Fruit fly (Drosophila melanogaster) whole organism, adult: ENCODE data around the gene tomboy20.
A peak's percentile ranks its signal among the peaks of the same experiment; 100 is the strongest.

ENCODE experiments used
- CG11617 ChIP-seq: fragments of 200-800 bp; sonication (Bioruptor generic); optimal IDR thresholded peaks from 2 replicates; lab custom pipeline; 2017; ENCODE audit warnings: mild to moderate bottlenecking, missing biosample characterization, missing genetic modification reagents, missing genetic modification characterization
- CG12768 ChIP-seq: fragments of 200-800 bp; sonication (Bioruptor generic); optimal IDR thresholded peaks from 2 replicates; lab custom pipeline; 2017; ENCODE audit warnings: missing biosample characterization, missing genetic modification characterization, mild to moderate bottlenecking, moderate library complexity, missing genetic modification reagents
- CG14711 ChIP-seq: fragments of 200-800 bp; sonication (Bioruptor generic); optimal IDR thresholded peaks from 2 replicates; lab custom pipeline; 2018; ENCODE audit warnings: missing biosample characterization, mild to moderate bottlenecking, missing genetic modification characterization, moderate library complexity
- CG1620 ChIP-seq: fragments of 200-800 bp; sonication (Bioruptor generic); optimal IDR thresholded peaks from 2 replicates; lab custom pipeline; 2016; ENCODE audit warnings: missing biosample characterization, missing genetic modification characterization
- CG33017 ChIP-seq: fragments of 200-800 bp; sonication (Bioruptor generic); optimal IDR thresholded peaks from 2 replicates; lab custom pipeline; 2018; ENCODE audit warnings: missing biosample characterization, mild to moderate bottlenecking, missing genetic modification characterization, moderate library complexity
- CG5204 ChIP-seq: fragments of 200-800 bp; sonication (Bioruptor generic); optimal IDR thresholded peaks from 2 replicates; lab custom pipeline; 2016; ENCODE audit warnings: missing biosample characterization, missing genetic modification characterization
- CG7045 ChIP-seq: fragments of 200-800 bp; sonication (Bioruptor generic); optimal IDR thresholded peaks from 2 replicates; lab custom pipeline; 2017; ENCODE audit warnings: missing biosample characterization, mild to moderate bottlenecking, missing genetic modification characterization
- CG7101 ChIP-seq: fragments of 200-800 bp; sonication (Bioruptor generic); optimal IDR thresholded peaks from 2 replicates; lab custom pipeline; 2018; ENCODE audit warnings: missing biosample characterization, mild to moderate bottlenecking, missing genetic modification characterization, moderate library complexity
- Clk ChIP-seq: fragments of 200-800 bp; sonication (Bioruptor generic); optimal IDR thresholded peaks from 2 replicates; lab custom pipeline; 2017; ENCODE audit warnings: missing biosample characterization, missing genetic modification characterization
- Crg-1 ChIP-seq: fragments of 200-800 bp; sonication (Bioruptor generic); optimal IDR thresholded peaks from 2 replicates; lab custom pipeline; 2016; ENCODE audit warnings: missing biosample characterization, missing genetic modification characterization
- Hr96 ChIP-seq: fragments of 200-800 bp; sonication (Bioruptor generic); optimal IDR thresholded peaks from 2 replicates; lab custom pipeline; 2016; ENCODE audit warnings: missing biosample characterization, missing genetic modification characterization
- Mnt ChIP-seq: fragments of 200-800 bp; sonication (Bioruptor generic); optimal IDR thresholded peaks from 2 replicates; lab custom pipeline; 2016; ENCODE audit warnings: missing biosample characterization, mild to moderate bottlenecking, missing genetic modification characterization
- bab1 ChIP-seq: fragments of 200-800 bp; sonication (Bioruptor generic); optimal IDR thresholded peaks from 3 replicates; lab custom pipeline; 2019; ENCODE audit warnings: missing biosample characterization, mild to moderate bottlenecking, missing genetic modification characterization, moderate library complexity
- cic ChIP-seq: fragments of 200-800 bp; sonication (Bioruptor generic); optimal IDR thresholded peaks from 2 replicates; lab custom pipeline; 2017; ENCODE audit warnings: missing biosample characterization, mild to moderate bottlenecking, missing genetic modification characterization, moderate library complexity
- cnc ChIP-seq, 2 experiments: fragments of >200 bp; optimal IDR thresholded peaks; 2 replicates each; lab custom pipeline; 2017
- kay ChIP-seq: fragments of 200-800 bp; sonication (Bioruptor generic); peaks from one replicate; lab custom pipeline; 2016; ENCODE audit warnings: missing biosample characterization, missing genetic modification characterization, borderline replicate concordance
- ovo ChIP-seq: fragments of 200-800 bp; sonication (Bioruptor generic); optimal IDR thresholded peaks from 2 replicates; lab custom pipeline; 2016; ENCODE audit warnings: missing biosample characterization, missing genetic modification characterization
- pad ChIP-seq: fragments of 200-800 bp; sonication (Bioruptor generic); optimal IDR thresholded peaks from 3 replicates; lab custom pipeline; 2017; ENCODE audit warnings: missing biosample characterization, missing genetic modification characterization, mild to moderate bottlenecking, moderate library complexity, missing genetic modification reagents
- tj ChIP-seq: fragments of 200-800 bp; sonication (Bioruptor generic); optimal IDR thresholded peaks from 3 replicates; lab custom pipeline; 2017; ENCODE audit warnings: missing biosample characterization, mild to moderate bottlenecking, missing genetic modification characterization, moderate library complexity
- toe ChIP-seq: fragments of 200-800 bp; sonication (Bioruptor generic); optimal IDR thresholded peaks from 2 replicates; lab custom pipeline; 2016; ENCODE audit warnings: missing biosample characterization, missing genetic modification characterization

The tomboy20 gene

dm6 chr3R:10776047-10776659 lies 40.4 kb upstream of the tomboy20 start:
- no peak for TF ChIP-seq CG33017 (tag; lab: Kevin White, UChicago)
- no peak for TF ChIP-seq CG7101
- TF ChIP-seq ovo (GFP tag; lab: Kevin White, UChicago): no peak
- TF ChIP-seq CG12768 (GFP tag; lab: Kevin White, UChicago): no peak
- TF ChIP-seq kay (GFP tag; lab: Kevin White, UChicago): no peak
- TF ChIP-seq bab1 (GFP tag; lab: Kevin White, UChicago): no peak
- no peak for TF ChIP-seq CG14711 (tag; lab: Kevin White, UChicago)
- no peak for TF ChIP-seq cnc (optimal IDR thresholded peaks at IDR 0.05; lab: Kevin White, UChicago)
- no peak for TF ChIP-seq toe
- TF ChIP-seq Clk (GFP tag; lab: Kevin White, UChicago): no peak
- TF ChIP-seq pad (GFP tag; lab: Kevin White, UChicago): no peak

dm6 chr3R:10775246-10775645 lies 39.5 kb upstream of the tomboy20 start:
- TF ChIP-seq Hr96 (GFP tag; lab: Kevin White, UChicago): no peak
- TF ChIP-seq tj (GFP tag; lab: Kevin White, UChicago): no peak
- TF ChIP-seq CG14711 (tag; lab: Kevin White, UChicago): no peak
- TF ChIP-seq CG7045: no peak
- no peak for TF ChIP-seq CG33017 (tag; lab: Kevin White, UChicago)
- no peak for TF ChIP-seq cic

- TF ChIP-seq Hr96 (GFP tag; lab: Kevin White, UChicago) (no peak), CG7045 (no peak), Clk (GFP tag; lab: Kevin White, UChicago) (no peak), CG5204 (GFP tag; lab: Kevin White, UChicago) (no peak), pad (GFP tag; lab: Kevin White, UChicago) (no peak), cnc (optimal IDR thresholded peaks at IDR 0.05; lab: Kevin White, UChicago) (no peak), CG1620 (GFP tag; lab: Kevin White, UChicago) (no peak), tj (GFP tag; lab: Kevin White, UChicago) (no peak), Mnt (no peak), bab1 (GFP tag; lab: Kevin White, UChicago) (no peak), CG12768 (GFP tag; lab: Kevin White, UChicago) (no peak), CG11617 (no peak), kay (GFP tag; lab: Kevin White, UChicago) (no peak)
Observed at dm6 chr3R:10767526-10767925, 31.8 kb upstream of the tomboy20 start, which contains the start of gene TfIIFbeta. TSS of gene TfIIFbeta (minus strand) at chr3R:10767804.

DNA sequence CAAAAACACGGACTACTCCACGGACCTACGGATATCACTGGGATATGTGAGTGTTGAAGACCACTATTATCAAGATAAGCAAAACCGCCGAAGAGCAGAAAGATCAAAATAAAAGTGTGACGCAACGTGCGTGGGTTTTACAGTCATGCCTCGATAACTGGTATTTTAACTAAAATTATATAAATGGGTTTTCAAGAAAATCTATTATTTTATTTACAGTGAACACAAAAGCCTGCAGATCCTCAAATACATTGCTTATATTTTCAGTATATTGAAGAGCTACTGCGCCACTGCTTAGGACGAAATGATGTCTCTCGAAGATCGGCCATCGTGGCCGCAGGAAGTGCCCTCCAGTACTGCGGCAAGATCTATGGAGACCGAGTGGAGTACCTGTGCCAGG lies 26.2 kb upstream of the tomboy20 start:
- no peak for TF ChIP-seq kay (GFP tag; lab: Kevin White, UChicago)
- no peak for TF ChIP-seq tj (GFP tag; lab: Kevin White, UChicago)
- no peak for TF ChIP-seq Hr96 (GFP tag; lab: Kevin White, UChicago)
- TF ChIP-seq CG33017 (tag; lab: Kevin White, UChicago): no peak

DNA sequence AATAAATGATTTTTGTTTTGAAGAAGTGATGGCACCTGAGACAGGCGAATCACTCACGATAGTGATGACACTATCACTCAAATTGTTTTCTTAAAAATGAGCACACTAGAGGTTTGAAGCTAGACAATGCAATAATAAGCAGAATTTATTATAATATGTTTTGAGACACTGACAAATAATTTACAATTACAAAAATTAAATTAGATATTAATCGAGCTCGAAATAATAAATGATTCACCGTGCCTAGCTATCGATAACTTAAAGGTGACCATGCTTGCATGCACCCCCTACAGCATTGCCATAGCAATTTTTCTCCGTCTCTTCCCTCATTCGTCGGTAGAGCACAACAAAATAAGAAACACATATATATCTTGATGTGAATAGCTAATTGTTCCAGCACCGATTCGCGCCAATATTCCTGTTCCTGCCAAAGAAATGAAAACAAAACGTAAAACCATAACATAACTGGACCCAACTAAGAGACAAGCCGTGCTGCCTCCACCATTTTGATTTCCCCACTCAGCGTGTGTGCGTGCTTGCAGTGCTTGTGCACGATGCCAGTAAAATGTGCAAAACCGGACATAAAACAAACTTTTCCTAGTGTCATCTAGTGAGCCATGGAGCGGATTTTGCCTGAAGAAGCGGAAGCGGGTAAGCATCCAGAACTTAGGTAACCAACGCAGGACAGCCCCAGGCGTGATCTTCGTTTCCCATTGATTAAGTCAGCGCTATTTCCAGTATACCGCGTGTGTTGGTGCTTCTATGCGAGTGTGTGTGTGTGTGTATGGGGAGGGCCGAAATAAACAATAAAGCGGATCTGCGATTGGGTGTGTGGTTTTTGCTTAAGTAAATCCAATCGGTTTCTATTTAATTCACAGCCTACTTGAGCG lies 25.5 kb upstream of the tomboy20 start, which contains the start of the genes MED7 and Cap-H2:
TSS of gene MED7 (minus strand) at position 67 of the 890 bp plus-strand sequence.
TSS of gene Cap-H2 (plus strand) at position 345 of the 890 bp plus-strand sequence.
- TF ChIP-seq CG33017 (tag; lab: Kevin White, UChicago): peak; percentile 30
- no peak for TF ChIP-seq CG12768 (GFP tag; lab: Kevin White, UChicago)
- TF ChIP-seq CG11617: peak; percentile 50
- peak; percentile 83 for TF ChIP-seq cic
- peak; percentile 73 for TF ChIP-seq CG5204 (GFP tag; lab: Kevin White, UChicago)
- peak; percentile 79 for TF ChIP-seq CG7045
- peak; percentile 53 for TF ChIP-seq ovo (GFP tag; lab: Kevin White, UChicago)
- peak; percentile 92 for TF ChIP-seq toe
- no peak for TF ChIP-seq cnc (optimal IDR thresholded peaks at IDR 0.05; lab: Kevin White, UChicago)
- peak; percentile 76 for TF ChIP-seq bab1 (GFP tag; lab: Kevin White, UChicago)
- TF ChIP-seq kay (GFP tag; lab: Kevin White, UChicago): peak; percentile 56
- TF ChIP-seq tj (GFP tag; lab: Kevin White, UChicago): peak; percentile 28
- peak; percentile 36 for TF ChIP-seq Clk (GFP tag; lab: Kevin White, UChicago)
- TF ChIP-seq CG14711 (tag; lab: Kevin White, UChicago): peak; percentile 65
- peak; percentile 51 for TF ChIP-seq CG7101
- peak; percentile 76 for TF ChIP-seq Hr96 (GFP tag; lab: Kevin White, UChicago)
- TF ChIP-seq Mnt: peak; percentile 72
- TF ChIP-seq Crg-1 (GFP tag; lab: Kevin White, UChicago): peak; percentile 63
- peak; percentile 79 for TF ChIP-seq CG1620 (GFP tag; lab: Kevin White, UChicago)
- peak; percentile 68 for TF ChIP-seq pad (GFP tag; lab: Kevin White, UChicago)

DNA sequence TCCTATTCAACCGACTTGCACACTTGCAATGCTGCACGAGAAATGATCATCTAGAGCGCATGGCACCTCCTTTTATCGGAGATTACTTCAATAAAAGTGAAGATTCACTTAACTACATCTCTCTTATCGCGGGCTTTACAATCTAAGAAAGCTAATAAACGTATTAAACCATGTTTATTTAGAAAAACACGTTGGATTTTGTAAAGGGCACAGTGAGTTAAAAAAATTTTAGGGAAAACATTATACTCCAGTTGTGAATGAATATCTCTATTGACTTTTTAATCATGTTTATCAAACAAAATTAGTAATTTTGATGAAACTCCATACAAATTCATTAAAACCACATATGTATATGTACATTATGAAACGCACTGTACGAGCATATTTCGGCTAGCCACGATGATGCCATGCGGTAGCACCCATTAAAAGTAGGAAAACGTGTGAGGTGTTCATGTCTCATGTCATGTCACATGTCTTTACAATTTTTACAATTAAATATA lies 23.6 kb upstream of the tomboy20 start, which contains the start of gene CG31272:
TSS of gene CG31272 (minus strand) at position 51 of the 500 bp plus-strand sequence.
- TF ChIP-seq CG5204 (GFP tag; lab: Kevin White, UChicago): peak; percentile 15
- no peak for TF ChIP-seq CG1620 (GFP tag; lab: Kevin White, UChicago)
- peak; percentile 70 for TF ChIP-seq cic
- peak; percentile 30 for TF ChIP-seq CG7045
